Fruit fly (Drosophila melanogaster) whole organism, embryonic: Measurements from ENCODE around the gene CCT7.

Experiments used
- Bdp1 ChIP-seq: fragments of 200-800 bp; sonication (Bioruptor generic); optimal IDR thresholded peaks from 3 replicates; lab custom pipeline; 2016; ENCODE audit warnings: missing biosample characterization, missing genetic modification characterization
- CG1024 ChIP-seq: fragments of 200-800 bp; sonication (Bioruptor generic); IDR thresholded peaks from 2 replicates; pipeline ENCODE4 v1.3.6; 2022; ENCODE audit warnings: missing biosample characterization, missing genetic modification characterization
- CG10654 ChIP-seq: fragments of 200-800 bp; sonication (Bioruptor generic); optimal IDR thresholded peaks from 2 replicates; lab custom pipeline; 2016; ENCODE audit warnings: missing biosample characterization, missing genetic modification characterization
- CG11085 ChIP-seq: fragments of 200-800 bp; sonication (Bioruptor generic); IDR thresholded peaks from 2 replicates; pipeline ENCODE4 v1.3.6; 2022; ENCODE audit warnings: missing biosample characterization, missing genetic modification characterization
- CG11504 ChIP-seq: fragments of 200-800 bp; sonication (Bioruptor generic); optimal IDR thresholded peaks from 3 replicates; lab custom pipeline; 2019; ENCODE audit warnings: missing biosample characterization, mild to moderate bottlenecking, missing genetic modification characterization, moderate library complexity
- CG11696 ChIP-seq: fragments of 200-800 bp; sonication (Bioruptor generic); IDR thresholded peaks from 2 replicates; pipeline ENCODE4 v1.3.6; 2022; ENCODE audit warnings: missing biosample characterization, missing genetic modification characterization
- CG14965 ChIP-seq: fragments of 200-800 bp; sonication (Bioruptor generic); optimal IDR thresholded peaks from 2 replicates; lab custom pipeline; 2016; ENCODE audit warnings: missing biosample characterization, missing genetic modification characterization, borderline replicate concordance
- CG17328 ChIP-seq: fragments of 200-800 bp; sonication (Bioruptor generic); IDR thresholded peaks from 2 replicates; pipeline ENCODE4 v1.3.6; 2022; ENCODE audit warnings: missing biosample characterization, missing genetic modification characterization
- CG17361 ChIP-seq: fragments of 200-800 bp; sonication (Bioruptor generic); IDR thresholded peaks from 3 replicates; pipeline ENCODE4 v1.3.6; 2022; ENCODE audit warnings: missing biosample characterization, missing genetic modification characterization
- CG18262 ChIP-seq: fragments of 200-800 bp; optimal IDR thresholded peaks from 3 replicates; lab custom pipeline; 2019; ENCODE audit warnings: missing biosample characterization, mild to moderate bottlenecking, missing genetic modification characterization, moderate library complexity
- CG1832 ChIP-seq: fragments of 200-800 bp; sonication (Bioruptor generic); optimal IDR thresholded peaks from 2 replicates; lab custom pipeline; 2017; ENCODE audit warnings: missing biosample characterization, mild to moderate bottlenecking, missing genetic modification characterization, inconsistent platforms
- CG18764 ChIP-seq: fragments of 200-800 bp; sonication (Bioruptor generic); optimal IDR thresholded peaks from 3 replicates; lab custom pipeline; 2016; ENCODE audit warnings: missing biosample characterization, missing genetic modification characterization
- CG2202 ChIP-seq: fragments of 200-800 bp; sonication (Bioruptor generic); optimal IDR thresholded peaks from 2 replicates; lab custom pipeline; 2018; ENCODE audit warnings: missing biosample characterization, mild to moderate bottlenecking, missing genetic modification characterization
- CG4282 ChIP-seq: fragments of 200-800 bp; sonication (Bioruptor generic); optimal IDR thresholded peaks from 2 replicates; lab custom pipeline; 2016; ENCODE audit warnings: missing biosample characterization, missing genetic modification characterization
- CG4820 ChIP-seq: fragments of 200-800 bp; sonication (Bioruptor generic); optimal IDR thresholded peaks from 3 replicates; lab custom pipeline; 2016; ENCODE audit warnings: missing biosample characterization, missing genetic modification characterization
- CG6813 ChIP-seq: fragments of 200-800 bp; sonication (Bioruptor generic); optimal IDR thresholded peaks from 2 replicates; lab custom pipeline; 2017; ENCODE audit warnings: missing biosample characterization, missing genetic modification characterization, mild to moderate bottlenecking, moderate library complexity, missing genetic modification reagents
- HLH54F ChIP-seq: fragments of 200-800 bp; sonication (Bioruptor generic); optimal IDR thresholded peaks from 3 replicates; lab custom pipeline; 2016; ENCODE audit warnings: missing biosample characterization, missing genetic modification characterization
- HmgZ ChIP-seq: fragments of 200-800 bp; sonication (Bioruptor generic); optimal IDR thresholded peaks from 2 replicates; lab custom pipeline; 2018; ENCODE audit warnings: missing biosample characterization, mild to moderate bottlenecking, missing genetic modification characterization
- Hr51 ChIP-seq, 2 experiments: fragments of 200-800 bp; sonication (Bioruptor generic); optimal IDR thresholded peaks; 2 replicates in 1 of 2; 3 replicates in 1 of 2; lab custom pipeline; 2016 to 2018; ENCODE audit warnings: missing biosample characterization in 2 of 2, missing genetic modification characterization in 2 of 2, mild to moderate bottlenecking in 1 of 2, moderate library complexity in 1 of 2
- Jarid2 ChIP-seq: fragments of 200-800 bp; sonication (Bioruptor generic); optimal IDR thresholded peaks from 3 replicates; lab custom pipeline; 2017; ENCODE audit warnings: mild to moderate bottlenecking, missing biosample characterization, missing genetic modification reagents, missing genetic modification characterization
- Meics ChIP-seq: fragments of 200-800 bp; sonication (Bioruptor generic); optimal IDR thresholded peaks from 2 replicates; lab custom pipeline; 2017; ENCODE audit warnings: missing biosample characterization, mild to moderate bottlenecking, missing genetic modification characterization
- Myb ChIP-seq: fragments of 200-800 bp; sonication (Bioruptor generic); optimal IDR thresholded peaks from 2 replicates; lab custom pipeline; 2016; ENCODE audit warnings: missing biosample characterization, missing genetic modification characterization
- Nf-YA ChIP-seq: fragments of 200-800 bp; sonication (Bioruptor generic); IDR thresholded peaks from 2 replicates; pipeline ENCODE4 v1.3.6; 2022; ENCODE audit warnings: missing biosample characterization, missing genetic modification characterization
- Nf-YB ChIP-seq: fragments of 200-800 bp; sonication (Bioruptor generic); optimal IDR thresholded peaks from 3 replicates; lab custom pipeline; 2019; ENCODE audit warnings: missing biosample characterization, mild to moderate bottlenecking, missing genetic modification characterization, moderate library complexity
- Spps ChIP-seq: fragments of 200-800 bp; sonication (Bioruptor generic); optimal IDR thresholded peaks from 2 replicates; lab custom pipeline; 2018; ENCODE audit warnings: missing biosample characterization, mild to moderate bottlenecking, missing genetic modification characterization
- Sry-δ ChIP-seq: fragments of 200-800 bp; sonication (Bioruptor generic); optimal IDR thresholded peaks from 2 replicates; lab custom pipeline; 2016; ENCODE audit warnings: missing biosample characterization, missing genetic modification characterization
- Xbp1 ChIP-seq: fragments of 200-800 bp; sonication (Bioruptor generic); optimal IDR thresholded peaks from 3 replicates; lab custom pipeline; 2016; ENCODE audit warnings: missing biosample characterization, mild to moderate bottlenecking, missing genetic modification characterization
- YL-1 ChIP-seq: fragments of 200-800 bp; sonication (Bioruptor generic); optimal IDR thresholded peaks from 3 replicates; lab custom pipeline; 2017; ENCODE audit warnings: missing biosample characterization, mild to moderate bottlenecking, missing genetic modification characterization
- abd-A ChIP-seq: fragments of 200-800 bp; sonication (Bioruptor generic); optimal IDR thresholded peaks from 3 replicates; lab custom pipeline; 2019; ENCODE audit warnings: missing biosample characterization, mild to moderate bottlenecking, missing genetic modification characterization, moderate library complexity
- amos ChIP-seq: fragments of 200-800 bp; sonication (Bioruptor generic); IDR thresholded peaks from 2 replicates; pipeline ENCODE4 v1.3.6; 2022; ENCODE audit warnings: missing biosample characterization, missing genetic modification characterization; ENCODE audit not compliant: partially characterized antibody
- bbx ChIP-seq: fragments of 200-800 bp; sonication (Bioruptor generic); IDR thresholded peaks from 2 replicates; pipeline ENCODE4 v1.3.6; 2022; ENCODE audit warnings: missing biosample characterization, missing genetic modification characterization; ENCODE audit not compliant: partially characterized antibody
- chn ChIP-seq: fragments of 200-800 bp; sonication (Bioruptor generic); optimal IDR thresholded peaks from 2 replicates; lab custom pipeline; 2016; ENCODE audit warnings: missing biosample characterization, missing genetic modification characterization
- esg ChIP-seq: fragments of 200-800 bp; sonication (Bioruptor generic); conservative IDR thresholded peaks from 2 replicates; pipeline ENCODE4 v1.3.6; 2022; ENCODE audit warnings: missing biosample characterization, missing genetic modification characterization
- eyg ChIP-seq: fragments of 200-800 bp; sonication (Bioruptor generic); optimal IDR thresholded peaks from 3 replicates; lab custom pipeline; 2016; ENCODE audit warnings: missing biosample characterization, missing genetic modification characterization
- grn ChIP-seq: fragments of 200-800 bp; sonication (Bioruptor generic); optimal IDR thresholded peaks from 3 replicates; lab custom pipeline; 2017; ENCODE audit warnings: missing biosample characterization, missing genetic modification characterization
- gsb ChIP-seq: fragments of 200-800 bp; sonication (Bioruptor generic); IDR thresholded peaks from 2 replicates; pipeline ENCODE4 v1.3.6; 2022; ENCODE audit warnings: missing biosample characterization, missing genetic modification characterization
- gsb-n ChIP-seq: fragments of 200-800 bp; sonication (Bioruptor generic); optimal IDR thresholded peaks from 3 replicates; lab custom pipeline; 2018; ENCODE audit warnings: missing biosample characterization, mild to moderate bottlenecking, missing genetic modification characterization
- h ChIP-seq: fragments of >200 bp; optimal IDR thresholded peaks from 2 replicates; lab custom pipeline; 2017
- knrl ChIP-seq: fragments of 200-800 bp; sonication (Bioruptor generic); IDR thresholded peaks from 3 replicates; pipeline ENCODE4 v1.3.6; 2022; ENCODE audit warnings: missing biosample characterization, missing genetic modification characterization; ENCODE audit not compliant: partially characterized antibody
- nerfin-2 ChIP-seq: fragments of 200-800 bp; sonication (Bioruptor generic); IDR thresholded peaks from 2 replicates; pipeline ENCODE4 v1.3.6; 2022; ENCODE audit warnings: missing biosample characterization, missing genetic modification characterization; ENCODE audit not compliant: partially characterized antibody
- oc ChIP-seq: fragments of 200-800 bp; sonication (Bioruptor generic); optimal IDR thresholded peaks from 2 replicates; lab custom pipeline; 2018; ENCODE audit warnings: missing biosample characterization, mild to moderate bottlenecking, missing genetic modification characterization, moderate library complexity
- otp ChIP-seq: fragments of 200-800 bp; sonication (Bioruptor generic); IDR thresholded peaks from 3 replicates; pipeline ENCODE4, ENCODE4 v1.3.6; 2022; ENCODE audit warnings: missing biosample characterization, missing genetic modification characterization
- ro ChIP-seq: fragments of 200-800 bp; sonication (Bioruptor generic); IDR thresholded peaks from 2 replicates; pipeline ENCODE4 v1.3.6; 2022; ENCODE audit warnings: missing biosample characterization, missing genetic modification characterization
- salm ChIP-seq: fragments of 200-800 bp; sonication (Bioruptor generic); optimal IDR thresholded peaks from 2 replicates; lab custom pipeline; 2018; ENCODE audit warnings: missing biosample characterization, mild to moderate bottlenecking, missing genetic modification characterization
- slbo ChIP-seq: fragments of 200-800 bp; sonication (Bioruptor generic); IDR thresholded peaks from 2 replicates; pipeline ENCODE4 v1.3.6; 2022; ENCODE audit warnings: missing biosample characterization, missing genetic modification characterization
- sob ChIP-seq: fragments of 200-800 bp; sonication (Bioruptor generic); IDR thresholded peaks from 2 replicates; pipeline ENCODE4 v1.3.6; 2022; ENCODE audit warnings: missing biosample characterization, missing genetic modification characterization
- stwl ChIP-seq: fragments of 200-800 bp; sonication (Bioruptor generic); optimal IDR thresholded peaks from 3 replicates; lab custom pipeline; 2018; ENCODE audit warnings: missing biosample characterization, mild to moderate bottlenecking, missing genetic modification characterization, moderate library complexity
- sug ChIP-seq: fragments of 200-800 bp; optimal IDR thresholded peaks from 2 replicates; lab custom pipeline; 2019; ENCODE audit warnings: missing biosample characterization, mild to moderate bottlenecking, missing genetic modification characterization, moderate library complexity
- usp ChIP-seq: fragments of >200 bp; optimal IDR thresholded peaks from 2 replicates; lab custom pipeline; 2017; ENCODE audit warnings: missing biosample characterization, missing genetic modification characterization
- zfh1 ChIP-seq: fragments of 200-800 bp; sonication (Bioruptor generic); IDR thresholded peaks from 3 replicates; pipeline ENCODE4 v1.3.6; 2022; ENCODE audit warnings: missing biosample characterization, missing genetic modification characterization
- zfh2 ChIP-seq: fragments of 200-800 bp; sonication (Bioruptor generic); optimal IDR thresholded peaks from 2 replicates; lab custom pipeline; 2016; ENCODE audit warnings: missing biosample characterization, missing genetic modification characterization

The CCT7 gene

dm6 chr3R:8823761-8824499 is 22.6 kb downstream of the CCT7 start, which contains the start of the genes IscU and CG8379 (continued):
- TF ChIP-seq CG11504 (tag; lab: Kevin White, UChicago): no peak
- TF ChIP-seq gsb-n: no peak
- no peak for TF ChIP-seq CG11085 (GFP tag; lab: Robert Waterston, UW)
- TF ChIP-seq knrl (GFP tag; lab: Robert Waterston, UW): peak; percentile 70
- no peak for TF ChIP-seq Jarid2 (GFP tag; lab: Kevin White, UChicago)
- TF ChIP-seq oc: no peak
- no peak for TF ChIP-seq CG4282 (GFP tag; lab: Kevin White, UChicago)
- TF ChIP-seq gsb (GFP tag; lab: Robert Waterston, UW): no peak
- no peak for TF ChIP-seq esg (GFP tag; lab: Robert Waterston, UW)
- no peak for TF ChIP-seq Myb (GFP tag; lab: Kevin White, UChicago)
- TF ChIP-seq CG18262 (tag; lab: Kevin White, UChicago): no peak
- TF ChIP-seq CG18764 (GFP tag; lab: Kevin White, UChicago): no peak
- TF ChIP-seq HmgZ (tag; lab: Kevin White, UChicago): peak; percentile 41
- no peak for TF ChIP-seq abd-A (tag; lab: Kevin White, UChicago)
- no peak for TF ChIP-seq CG1024 (GFP tag; lab: Robert Waterston, UW)
- no peak for TF ChIP-seq Nf-YB
- TF ChIP-seq eyg: no peak
- TF ChIP-seq bbx (GFP tag; lab: Robert Waterston, UW): no peak
- TF ChIP-seq CG11696 (GFP tag; lab: Robert Waterston, UW): no peak
- TF ChIP-seq CG4820: no peak
- no peak for TF ChIP-seq Meics (GFP tag; lab: Kevin White, UChicago)
- TF ChIP-seq Hr51 (GFP tag; optimal IDR thresholded peaks at IDR 0.05; lab: Kevin White, UChicago): no peak
- TF ChIP-seq sug (tag; lab: Kevin White, UChicago): peak; percentile 98
- no peak for TF ChIP-seq grn (GFP tag; lab: Kevin White, UChicago)
- no peak for TF ChIP-seq Nf-YA
- TF ChIP-seq HLH54F: no peak
- no peak for TF ChIP-seq nerfin-2
- no peak for TF ChIP-seq CG1832 (GFP tag; lab: Kevin White, UChicago)
- no peak for TF ChIP-seq CG14965 (GFP tag; lab: Kevin White, UChicago)
- no peak for TF ChIP-seq usp (GFP tag; lab: Kevin White, UChicago)
- TF ChIP-seq chn: no peak
- no peak for TF ChIP-seq ro (GFP tag; lab: Robert Waterston, UW)
- TF ChIP-seq YL-1 (GFP tag; lab: Kevin White, UChicago): peak; percentile 87
- peak; percentile 16 for TF ChIP-seq salm (tag; lab: Kevin White, UChicago)
- TF ChIP-seq Spps (tag; lab: Kevin White, UChicago): no peak
- TF ChIP-seq sob (GFP tag; lab: Robert Waterston, UW): no peak
- no peak for TF ChIP-seq CG10654 (GFP tag; lab: Kevin White, UChicago)
- no peak for TF ChIP-seq CG2202 (tag; lab: Kevin White, UChicago)
- peak; percentile 92 for TF ChIP-seq stwl (tag; lab: Kevin White, UChicago)
- TF ChIP-seq slbo (GFP tag; lab: Robert Waterston, UW): no peak
- no peak for TF ChIP-seq CG6813 (GFP tag; lab: Kevin White, UChicago)
- TF ChIP-seq h: no peak
- no peak; the same call in 1 of the 3 replicates for TF ChIP-seq CG17361 (GFP tag; lab: Robert Waterston, UW)
- TF ChIP-seq zfh1: no peak
- TF ChIP-seq amos (GFP tag; lab: Robert Waterston, UW): peak; percentile 53; the same call in 1 of the 2 replicates
- TF ChIP-seq zfh2 (GFP tag; lab: Kevin White, UChicago): no peak
- no peak for TF ChIP-seq Xbp1 (GFP tag; lab: Kevin White, UChicago)
- no peak for TF ChIP-seq CG17328 (GFP tag; lab: Robert Waterston, UW)
- no peak for TF ChIP-seq Sry-δ (GFP tag; lab: Kevin White, UChicago)
- no peak for TF ChIP-seq Bdp1 (GFP tag; lab: Kevin White, UChicago)
- TF ChIP-seq otp (GFP tag; lab: Robert Waterston, UW): no peak
